Worm (Caenorhabditis elegans) whole organism, midembryonic: ENCODE measurements around the gene C16D2.1.

Experiments used
- T22C8.4 ChIP-seq: fragments of 200-800 bp; sonication (Bioruptor generic); IDR thresholded peaks from 2 replicates; pipeline ENCODE4 v1.3.6; 2022; ENCODE audit warnings: missing genetic modification characterization, missing compliant biosample characterization
- flt-1 ChIP-seq: fragments of 200-800 bp; sonication (Bioruptor generic); IDR thresholded peaks from 2 replicates; pipeline ENCODE4 v1.3.6; 2022; ENCODE audit warnings: missing genetic modification characterization, missing compliant biosample characterization
- klf-2 ChIP-seq: fragments of 200-800 bp; sonication (Bioruptor generic); conservative IDR thresholded peaks from 2 replicates; pipeline ENCODE4 v1.3.6; 2022; ENCODE audit warnings: missing genetic modification reagents, missing genetic modification characterization, missing compliant biosample characterization
- ztf-23 ChIP-seq: fragments of 200-800 bp; sonication (Bioruptor generic); IDR thresholded peaks from 2 replicates; pipeline ENCODE4 v1.3.6; 2022; ENCODE audit warnings: missing genetic modification reagents, missing genetic modification characterization, missing compliant biosample characterization
- ztf-29 ChIP-seq: fragments of 200-800 bp; sonication (Bioruptor generic); IDR thresholded peaks from 2 replicates; pipeline ENCODE4 v1.3.6; 2022; ENCODE audit warnings: missing genetic modification reagents, missing genetic modification characterization, missing compliant biosample characterization

DNA sequence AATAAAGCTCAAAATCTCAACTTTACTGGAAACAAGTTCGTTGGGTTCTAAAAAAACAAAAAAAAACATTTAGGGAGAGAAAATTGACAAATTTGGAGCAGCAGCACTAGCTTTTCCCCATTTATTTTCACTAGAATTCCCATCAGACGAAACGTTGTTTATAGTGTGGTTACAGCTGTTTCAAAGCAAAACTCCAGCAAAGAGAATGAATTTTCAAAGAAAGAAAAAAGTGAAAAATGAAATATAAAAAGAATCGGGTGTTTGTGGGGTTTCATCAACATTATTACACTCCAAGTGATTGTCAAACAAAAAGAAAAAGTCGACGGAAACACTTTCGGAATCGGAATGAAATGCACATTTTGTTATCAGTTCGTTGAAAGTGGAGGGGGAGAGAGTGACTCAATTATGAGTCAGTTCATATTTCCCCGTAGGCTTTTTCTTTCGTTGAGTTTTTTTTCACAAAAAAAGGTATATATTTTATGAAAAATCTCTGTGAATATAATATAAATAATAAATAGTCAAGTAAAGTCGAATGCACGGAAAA lies 37.1 kb upstream of the C16D2.1 start:
- TF ChIP-seq T22C8.4 (GFP tag; lab: Robert Waterston, UW), result no peak
- no peak for TF ChIP-seq ztf-23 (GFP tag; lab: Robert Waterston, UW)
- no peak for TF ChIP-seq flt-1 (GFP tag; lab: Robert Waterston, UW)
- TF ChIP-seq ztf-29 (GFP tag; lab: Robert Waterston, UW), result no peak
- no peak for TF ChIP-seq klf-2 (GFP tag; lab: Robert Waterston, UW)
